Fruit fly (Drosophila melanogaster) whole organism, embryonic: Measurements from ENCODE around the gene CheB93b.

Experiments
- CG12104 ChIP-seq: fragments of 200-800 bp; sonication (Bioruptor generic); optimal IDR thresholded peaks from 3 replicates; lab custom pipeline; 2016; ENCODE audit warnings: missing biosample characterization, missing genetic modification characterization
- CG12236 ChIP-seq: fragments of 200-800 bp; sonication (Bioruptor generic); optimal IDR thresholded peaks from 2 replicates; lab custom pipeline; 2016; ENCODE audit warnings: missing biosample characterization, missing genetic modification characterization
- CG12769 ChIP-seq: fragments of 200-800 bp; sonication (Bioruptor generic); optimal IDR thresholded peaks from 2 replicates; lab custom pipeline; 2019; ENCODE audit warnings: missing biosample characterization, mild to moderate bottlenecking, missing genetic modification characterization, moderate library complexity
- CG14667 ChIP-seq: fragments of 200-800 bp; sonication (Bioruptor generic); IDR thresholded peaks from 2 replicates; pipeline ENCODE4 v1.3.6; 2022; ENCODE audit warnings: missing biosample characterization, missing genetic modification characterization
- CG15479 ChIP-seq: fragments of 200-800 bp; sonication (Bioruptor generic); optimal IDR thresholded peaks from 3 replicates; lab custom pipeline; 2019; ENCODE audit warnings: missing biosample characterization, mild to moderate bottlenecking, missing genetic modification characterization, moderate library complexity
- CG17612 ChIP-seq: fragments of 200-800 bp; sonication (Bioruptor generic); IDR thresholded peaks from 2 replicates; pipeline ENCODE4 v1.3.6; 2022; ENCODE audit warnings: missing biosample characterization, missing genetic modification characterization
- CG18476 ChIP-seq: fragments of 200-800 bp; sonication (Bioruptor generic); optimal IDR thresholded peaks from 2 replicates; lab custom pipeline; 2016; ENCODE audit warnings: missing biosample characterization, mild to moderate bottlenecking, missing genetic modification characterization
- CG2202 ChIP-seq: fragments of 200-800 bp; sonication (Bioruptor generic); optimal IDR thresholded peaks from 2 replicates; lab custom pipeline; 2018; ENCODE audit warnings: missing biosample characterization, mild to moderate bottlenecking, missing genetic modification characterization
- CG2875 ChIP-seq: fragments of 200-800 bp; sonication (Bioruptor generic); optimal IDR thresholded peaks from 2 replicates; lab custom pipeline; 2017; ENCODE audit warnings: missing biosample characterization, mild to moderate bottlenecking, missing genetic modification characterization, missing genetic modification reagents
- CG30431 ChIP-seq: fragments of 200-800 bp; sonication (Bioruptor generic); optimal IDR thresholded peaks from 2 replicates; lab custom pipeline; 2017; ENCODE audit warnings: missing biosample characterization, missing genetic modification characterization
- CG3065 ChIP-seq: fragments of 200-800 bp; sonication (Bioruptor generic); optimal IDR thresholded peaks from 2 replicates; lab custom pipeline; 2016; ENCODE audit warnings: missing biosample characterization, missing genetic modification characterization
- CG31441 ChIP-seq: fragments of 200-800 bp; sonication (Bioruptor generic); IDR thresholded peaks from 2 replicates; pipeline ENCODE4 v1.3.6; 2022; ENCODE audit warnings: missing biosample characterization, missing genetic modification characterization
- CG34376 ChIP-seq: fragments of 200-800 bp; sonication (Bioruptor generic); optimal IDR thresholded peaks from 2 replicates; lab custom pipeline; 2018; ENCODE audit warnings: missing biosample characterization, mild to moderate bottlenecking, missing genetic modification characterization
- CG4707 ChIP-seq: fragments of 200-800 bp; sonication (Bioruptor generic); optimal IDR thresholded peaks from 2 replicates; lab custom pipeline; 2018; ENCODE audit warnings: missing biosample characterization, mild to moderate bottlenecking, missing genetic modification characterization, moderate library complexity
- CG7372 ChIP-seq: fragments of 200-800 bp; sonication (Bioruptor generic); IDR thresholded peaks from 2 replicates; pipeline ENCODE4 v1.3.6; 2022; ENCODE audit warnings: missing biosample characterization, missing genetic modification characterization
- CG7928 ChIP-seq: fragments of 200-800 bp; sonication (Bioruptor generic); optimal IDR thresholded peaks from 2 replicates; lab custom pipeline; 2017; ENCODE audit warnings: missing biosample characterization, mild to moderate bottlenecking, missing genetic modification characterization
- Dip3 ChIP-seq: fragments of 200-800 bp; sonication (Bioruptor generic); optimal IDR thresholded peaks from 3 replicates; lab custom pipeline; 2016; ENCODE audit warnings: missing biosample characterization, missing genetic modification characterization
- Drgx ChIP-seq: fragments of 200-800 bp; sonication (Bioruptor generic); IDR thresholded peaks from 2 replicates; pipeline ENCODE4 v1.3.6; 2022; ENCODE audit warnings: missing biosample characterization, missing genetic modification characterization
- E2f2 ChIP-seq: fragments of 200-800 bp; sonication (Bioruptor generic); IDR thresholded peaks from 2 replicates; pipeline ENCODE4 v1.3.6; 2022; ENCODE audit warnings: missing biosample characterization, missing genetic modification characterization
- Fer3 ChIP-seq: fragments of 200-800 bp; sonication (Bioruptor generic); optimal IDR thresholded peaks from 2 replicates; lab custom pipeline; 2018; ENCODE audit warnings: missing biosample characterization, mild to moderate bottlenecking, missing genetic modification characterization, moderate library complexity
- HmgZ ChIP-seq: fragments of 200-800 bp; sonication (Bioruptor generic); optimal IDR thresholded peaks from 2 replicates; lab custom pipeline; 2018; ENCODE audit warnings: missing biosample characterization, mild to moderate bottlenecking, missing genetic modification characterization
- Hr51 ChIP-seq, 2 experiments: fragments of 200-800 bp; sonication (Bioruptor generic); optimal IDR thresholded peaks; 2 replicates in 1 of 2; 3 replicates in 1 of 2; lab custom pipeline; 2016 to 2018; ENCODE audit warnings: missing biosample characterization in 2 of 2, missing genetic modification characterization in 2 of 2, mild to moderate bottlenecking in 1 of 2, moderate library complexity in 1 of 2
- Hr78 ChIP-seq, 2 experiments: fragments of 200-800 bp in 1 of 2; fragments of >200 bp in 1 of 2; sonication (Bioruptor generic) in 1 of 2; optimal IDR thresholded peaks; 2 replicates each; lab custom pipeline; 2017 to 2019; ENCODE audit warnings: missing biosample characterization in 2 of 2, missing genetic modification characterization in 2 of 2, mild to moderate bottlenecking in 1 of 2, moderate library complexity in 1 of 2
- NFAT ChIP-seq: fragments of 200-800 bp; sonication (Bioruptor generic); IDR thresholded peaks from 2 replicates; pipeline ENCODE4 v1.3.6; 2022; ENCODE audit warnings: missing biosample characterization, missing genetic modification characterization
- Ptx1 ChIP-seq: fragments of 200-800 bp; sonication (Bioruptor generic); IDR thresholded peaks from 2 replicates; pipeline ENCODE4 v1.3.6; 2022; ENCODE audit warnings: missing biosample characterization, missing genetic modification characterization
- Stat92E ChIP-seq, 3 experiments: fragments of >200 bp in 2 of 3; fragments of 200-800 bp in 1 of 3; sonication (Bioruptor generic) in 1 of 3; optimal IDR thresholded peaks; 2 replicates each; lab custom pipeline; 2017 to 2019; ENCODE audit warnings: missing biosample characterization in 3 of 3, missing genetic modification characterization in 3 of 3, mild to moderate bottlenecking in 1 of 3, moderate library complexity in 1 of 3
- Usf ChIP-seq: fragments of 200-800 bp; sonication (Bioruptor generic); optimal IDR thresholded peaks from 2 replicates; lab custom pipeline; 2017; ENCODE audit warnings: missing genotype, missing biosample characterization, missing genetic modification characterization
- al ChIP-seq: fragments of 200-800 bp; sonication (Bioruptor generic); IDR thresholded peaks from 2 replicates; pipeline ENCODE4 v1.3.6; 2022; ENCODE audit warnings: missing biosample characterization, missing genetic modification characterization
- ap ChIP-seq: fragments of 200-800 bp; sonication (Bioruptor generic); IDR thresholded peaks from 2 replicates; pipeline ENCODE4 v1.3.6; 2022; ENCODE audit warnings: missing biosample characterization, missing genetic modification characterization
- chm ChIP-seq: fragments of 200-800 bp; sonication (Bioruptor generic); IDR thresholded peaks from 2 replicates; pipeline ENCODE4 v1.3.6; 2022; ENCODE audit warnings: missing biosample characterization, missing genetic modification characterization
- dysf ChIP-seq: fragments of 200-800 bp; sonication (Bioruptor generic); IDR thresholded peaks from 3 replicates; pipeline ENCODE4 v1.3.6; 2022; ENCODE audit warnings: missing biosample characterization, missing genetic modification characterization
- eyg ChIP-seq: fragments of 200-800 bp; sonication (Bioruptor generic); optimal IDR thresholded peaks from 3 replicates; lab custom pipeline; 2016; ENCODE audit warnings: missing biosample characterization, missing genetic modification characterization
- fru ChIP-seq: fragments of >200 bp; optimal IDR thresholded peaks from 2 replicates; lab custom pipeline; 2017
- grau ChIP-seq: fragments of 200-800 bp; optimal IDR thresholded peaks from 3 replicates; lab custom pipeline; 2019; ENCODE audit warnings: missing biosample characterization, mild to moderate bottlenecking, missing genetic modification characterization, moderate library complexity
- gro ChIP-seq: fragments of 200-800 bp; sonication (Bioruptor generic); optimal IDR thresholded peaks from 2 replicates; lab custom pipeline; 2016; ENCODE audit warnings: missing biosample characterization, missing genetic modification characterization
- h ChIP-seq: fragments of >200 bp; optimal IDR thresholded peaks from 2 replicates; lab custom pipeline; 2017
- ham ChIP-seq: fragments of 200-800 bp; sonication (Bioruptor generic); IDR thresholded peaks from 2 replicates; pipeline ENCODE4 v1.3.6; 2022; ENCODE audit warnings: missing biosample characterization, missing genetic modification characterization
- inv ChIP-seq: fragments of 200-800 bp; sonication (Bioruptor generic); IDR thresholded peaks from 2 replicates; pipeline ENCODE4 v1.3.6; 2022; ENCODE audit warnings: missing biosample characterization, missing genetic modification characterization; ENCODE audit not compliant: partially characterized antibody
- jigr1 ChIP-seq: fragments of 200-800 bp; sonication (Bioruptor generic); IDR thresholded peaks from 3 replicates; pipeline ENCODE4 v1.3.6; 2022; ENCODE audit warnings: missing biosample characterization, missing genetic modification characterization
- kah ChIP-seq: fragments of 200-800 bp; sonication (Bioruptor generic); optimal IDR thresholded peaks from 2 replicates; lab custom pipeline; 2018; ENCODE audit warnings: missing biosample characterization, mild to moderate bottlenecking, missing genetic modification characterization
- ken ChIP-seq: fragments of 200-800 bp; sonication (Bioruptor generic); IDR thresholded peaks from 3 replicates; pipeline ENCODE4 v1.3.6; 2022; ENCODE audit warnings: missing biosample characterization, missing genetic modification characterization
- lov ChIP-seq, 2 experiments: fragments of 200-800 bp in 1 of 2; fragments of >200 bp in 1 of 2; sonication (Bioruptor generic) in 1 of 2; IDR thresholded peaks in 1 of 2; optimal IDR thresholded peaks in 1 of 2; 2 replicates in 1 of 2; 3 replicates in 1 of 2; pipeline versions ENCODE4 v1.3.6 to Lab custom; 2017 to 2022; ENCODE audit warnings: missing biosample characterization in 1 of 2, missing genetic modification characterization in 1 of 2
- nom ChIP-seq: fragments of 200-800 bp; sonication (Bioruptor generic); optimal IDR thresholded peaks from 2 replicates; lab custom pipeline; 2017; ENCODE audit warnings: missing biosample characterization, missing genetic modification characterization, mild to moderate bottlenecking, moderate library complexity, missing genetic modification reagents
- org-1 ChIP-seq: fragments of 200-800 bp; sonication (Bioruptor generic); optimal IDR thresholded peaks from 2 replicates; lab custom pipeline; 2017; ENCODE audit warnings: missing biosample characterization, missing genetic modification characterization
- ro ChIP-seq: fragments of 200-800 bp; sonication (Bioruptor generic); IDR thresholded peaks from 2 replicates; pipeline ENCODE4 v1.3.6; 2022; ENCODE audit warnings: missing biosample characterization, missing genetic modification characterization
- salm ChIP-seq: fragments of 200-800 bp; sonication (Bioruptor generic); optimal IDR thresholded peaks from 2 replicates; lab custom pipeline; 2018; ENCODE audit warnings: missing biosample characterization, mild to moderate bottlenecking, missing genetic modification characterization
- scrt ChIP-seq: fragments of 200-800 bp; sonication (Bioruptor generic); optimal IDR thresholded peaks from 2 replicates; lab custom pipeline; 2018; ENCODE audit warnings: missing biosample characterization, mild to moderate bottlenecking, missing genetic modification characterization, moderate library complexity
- sisA ChIP-seq: fragments of 200-800 bp; sonication (Bioruptor generic); IDR thresholded peaks from 2 replicates; pipeline ENCODE4 v1.3.6; 2022; ENCODE audit warnings: missing biosample characterization, missing genetic modification characterization
- tll ChIP-seq, 2 experiments: fragments of 200-800 bp in 1 of 2; fragments of >200 bp in 1 of 2; sonication (Bioruptor generic) in 1 of 2; optimal IDR thresholded peaks; 2 replicates each; lab custom pipeline; 2017 to 2019; ENCODE audit warnings: missing biosample characterization in 2 of 2, missing genetic modification characterization in 2 of 2, mild to moderate bottlenecking in 1 of 2, moderate library complexity in 1 of 2
- unpg ChIP-seq: fragments of 200-800 bp; sonication (Bioruptor generic); optimal IDR thresholded peaks from 3 replicates; lab custom pipeline; 2018; ENCODE audit warnings: missing biosample characterization, mild to moderate bottlenecking, missing genetic modification characterization, moderate library complexity

Gene CheB93b

DNA sequence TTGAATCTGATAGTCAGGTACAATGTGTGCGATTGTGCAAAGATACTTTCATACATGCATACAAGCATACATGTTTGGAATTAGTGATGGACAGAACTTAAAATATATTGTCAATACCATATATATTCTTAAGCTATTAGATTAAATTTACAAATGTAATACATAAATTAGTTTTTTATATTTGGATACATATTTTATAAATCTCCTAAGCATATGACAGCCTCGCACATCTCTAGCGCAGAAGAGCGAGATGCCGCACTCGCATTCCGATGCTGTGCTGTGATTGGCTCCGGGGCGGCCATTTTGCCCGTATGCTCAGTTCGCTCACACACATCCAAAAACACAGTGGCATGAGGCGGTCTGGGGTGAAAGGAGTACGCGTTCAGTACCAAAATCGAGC, 30.3 kb upstream of the CheB93b start, which contains the start of gene tin (continued):
- TF ChIP-seq CG7928 (GFP tag; lab: Kevin White, UChicago) (peak; percentile 24), dysf (GFP tag; lab: Robert Waterston, UW) (peak; percentile 95), ham (GFP tag; lab: Robert Waterston, UW) (peak; percentile 60; the same call in 1 of the 2 replicates), CG3065 (GFP tag; lab: Kevin White, UChicago) (peak; percentile 77), CG7372 (GFP tag; lab: Robert Waterston, UW) (peak; percentile 95), ken (GFP tag; lab: Robert Waterston, UW) (peak; percentile 94), nom (peak; percentile 86), CG12769 (tag; lab: Kevin White, UChicago) (peak; percentile 93), scrt (GFP tag; lab: Kevin White, UChicago) (peak; percentile 79), CG4707 (GFP tag; lab: Kevin White, UChicago) (peak; percentile 83), eyg (GFP tag; lab: Kevin White, UChicago) (no peak), al (GFP tag; lab: Robert Waterston, UW) (peak; percentile 79), chm (GFP tag; lab: Robert Waterston, UW) (peak; percentile 97), CG14667 (GFP tag; lab: Robert Waterston, UW) (peak; percentile 93; the same call in 1 of the 2 replicates), CG12236 (peak; percentile 16), NFAT (GFP tag; lab: Robert Waterston, UW) (peak; percentile 91), org-1 (GFP tag; lab: Kevin White, UChicago) (peak; percentile 88), kah (GFP tag; lab: Kevin White, UChicago) (peak; percentile 74), ap (peak; percentile 93), tll (GFP tag; optimal IDR thresholded peaks at IDR 0.05; lab: Kevin White, UChicago) (peak in 1 of 2 experiments; percentile 69), grau (peak; percentile 92), Stat92E (GFP tag; optimal IDR thresholded peaks at IDR 0.05; lab: Kevin White, UChicago) (peak in 1 of 3 experiments; percentile 78), CG34376 (GFP tag; lab: Kevin White, UChicago) (peak; percentile 86), Usf (peak; percentile 84), ro (GFP tag; lab: Robert Waterston, UW) (peak; percentile 92), h (lab: Kevin White, UChicago) (no peak), Hr51 (GFP tag; optimal IDR thresholded peaks at IDR 0.05; lab: Kevin White, UChicago) (peak; percentile 58 to 91), sisA (peak; percentile 84), Drgx (GFP tag; lab: Robert Waterston, UW) (peak; percentile 95), HmgZ (tag; lab: Kevin White, UChicago) (peak; percentile 94), CG15479 (GFP tag; lab: Kevin White, UChicago) (peak; percentile 88), inv (peak; percentile 62), lov (optimal IDR thresholded peaks at IDR 0.05; lab: Kevin White, UChicago) (no peak), lov (GFP tag; IDR thresholded peaks at IDR 0.05; lab: Robert Waterston, UW) (peak; percentile 97), gro (GFP tag; lab: Kevin White, UChicago) (peak; percentile 1), CG12104 (peak; percentile 90), CG30431 (GFP tag; lab: Kevin White, UChicago) (peak; percentile 78), fru (no peak), salm (tag; lab: Kevin White, UChicago) (peak; percentile 90), CG18476 (peak; percentile 82), jigr1 (GFP tag; lab: Robert Waterston, UW) (peak; percentile 72; the same call in 1 of the 3 replicates), Dip3 (GFP tag; lab: Kevin White, UChicago) (peak; percentile 24), Ptx1 (GFP tag; lab: Robert Waterston, UW) (peak; percentile 97), CG2202 (tag; lab: Kevin White, UChicago) (peak; percentile 95), CG2875 (GFP tag; lab: Kevin White, UChicago) (peak; percentile 90), Hr78 (GFP tag; optimal IDR thresholded peaks at IDR 0.05; lab: Kevin White, UChicago) (peak in 1 of 2 experiments; percentile 72), unpg (GFP tag; lab: Kevin White, UChicago) (peak; percentile 96), Fer3 (tag; lab: Kevin White, UChicago) (peak; percentile 88), CG31441 (GFP tag; lab: Robert Waterston, UW) (peak; percentile 97), CG17612 (GFP tag; lab: Robert Waterston, UW) (peak; percentile 74; the same call in 1 of the 2 replicates), E2f2 (GFP tag; lab: Robert Waterston, UW) (peak; percentile 83)
